Fruit fly (Drosophila melanogaster): Measurements from ENCODE around the gene CG5958.

Gene CG5958

dm6 chr2L:7442929-7443328 lies 9.6 kb upstream of the CG5958 start (continued):
- TF ChIP-seq Bgb (GFP tag; IDR thresholded peaks at IDR 0.05; ENCODE audit: partially characterized antibody): no peak
- TF ChIP-seq Scr (GFP tag; IDR thresholded peaks at IDR 0.05; ENCODE audit: partially characterized antibody): no peak
- no peak for TF ChIP-seq ci (GFP tag; IDR thresholded peaks at IDR 0.05)
- 0 out of 2 replicates have a peak, but pooled peaks have one; percentile 14 for TF ChIP-seq CG32772 (GFP tag; IDR thresholded peaks at IDR 0.05)
- TF ChIP-seq Max (GFP tag; optimal IDR thresholded peaks at IDR 0.05): no peak
- no peak for TF ChIP-seq Hr78 (GFP tag; optimal IDR thresholded peaks at IDR 0.05)
- no peak for TF ChIP-seq Optix (GFP tag; IDR thresholded peaks at IDR 0.05)
- TF ChIP-seq CoRest (tag; optimal IDR thresholded peaks at IDR 0.05): peak; percentile 58
- no peak for TF ChIP-seq toy (GFP tag; IDR thresholded peaks at IDR 0.05)
- TF ChIP-seq Six4 (GFP tag; optimal IDR thresholded peaks at IDR 0.05): no peak
- TF ChIP-seq CG17359 (tag; optimal IDR thresholded peaks at IDR 0.05): no peak
- TF ChIP-seq CG7372 (GFP tag; IDR thresholded peaks at IDR 0.05): peak; percentile 61; the same call in 1 of the 2 replicates
- TF ChIP-seq en (GFP tag; optimal IDR thresholded peaks at IDR 0.05): no peak
- no peak for TF ChIP-seq cas (GFP tag; IDR thresholded peaks at IDR 0.05)
- TF ChIP-seq corto (GFP tag; optimal IDR thresholded peaks at IDR 0.05): no peak
- no peak for TF ChIP-seq ATbp (GFP tag; optimal IDR thresholded peaks at IDR 0.05)
- no peak for TF ChIP-seq Camta (GFP tag; optimal IDR thresholded peaks at IDR 0.05)
- no peak for TF ChIP-seq pita (GFP tag; optimal IDR thresholded peaks at IDR 0.05)
- no peak for TF ChIP-seq CG14710 (tag; optimal IDR thresholded peaks at IDR 0.05)
- no peak for TF ChIP-seq CG8089 (GFP tag; optimal IDR thresholded peaks at IDR 0.05)
- no peak for TF ChIP-seq ham (GFP tag; IDR thresholded peaks at IDR 0.05)
- no peak for TF ChIP-seq ato (GFP tag; IDR thresholded peaks at IDR 0.05; ENCODE audit: partially characterized antibody)
- TF ChIP-seq nom (GFP tag; optimal IDR thresholded peaks at IDR 0.05): no peak
- no peak for TF ChIP-seq CG1603 (tag; optimal IDR thresholded peaks at IDR 0.05)
- no peak for TF ChIP-seq CG11696 (GFP tag; IDR thresholded peaks at IDR 0.05)
- TF ChIP-seq CG10543 (GFP tag; optimal IDR thresholded peaks at IDR 0.05): no peak
- no peak for TF ChIP-seq sima (GFP tag; optimal IDR thresholded peaks at IDR 0.05)
- no peak for TF ChIP-seq pros (GFP tag; optimal IDR thresholded peaks at IDR 0.05)
- TF ChIP-seq insv (GFP tag; optimal IDR thresholded peaks at IDR 0.05): no peak
- TF ChIP-seq ranshi (GFP tag; IDR thresholded peaks at IDR 0.05): peak; percentile 21; the same call in 1 of the 2 replicates
- TF ChIP-seq CG9727 (GFP tag; optimal IDR thresholded peaks at IDR 0.05): peak; percentile 3
- peak; percentile 47 for TF ChIP-seq fd3F (GFP tag; optimal IDR thresholded peaks at IDR 0.05)
- no peak for TF ChIP-seq CG10959 (GFP tag; IDR thresholded peaks at IDR 0.05)
- no peak for TF ChIP-seq Tbp (GFP tag; optimal IDR thresholded peaks at IDR 0.05)
- no peak for TF ChIP-seq dimm (GFP tag; IDR thresholded peaks at IDR 0.05)
- TF ChIP-seq bsh (GFP tag; optimal IDR thresholded peaks at IDR 0.05): no peak
- TF ChIP-seq slp2 (GFP tag; optimal IDR thresholded peaks at IDR 0.05): no peak
- peak; percentile 65 for TF ChIP-seq CG15269 (tag; optimal IDR thresholded peaks at IDR 0.05)
- TF ChIP-seq Stat92E (GFP tag; optimal IDR thresholded peaks at IDR 0.05): no peak
- TF ChIP-seq CG9817 (tag; optimal IDR thresholded peaks at IDR 0.05): peak; percentile 29
- TF ChIP-seq Fer3 (tag; optimal IDR thresholded peaks at IDR 0.05): peak; percentile 37
- no peak for TF ChIP-seq chm (GFP tag; IDR thresholded peaks at IDR 0.05)
- TF ChIP-seq vvl (GFP tag; IDR thresholded peaks at IDR 0.05): peak; percentile 44; the same call in 1 of the 2 replicates
- TF ChIP-seq CG7271 (tag; optimal IDR thresholded peaks at IDR 0.05): no peak
- TF ChIP-seq CG15011 (GFP tag; optimal IDR thresholded peaks at IDR 0.05): no peak
- TF ChIP-seq CG2889 (GFP tag; IDR thresholded peaks at IDR 0.05): no peak
- TF ChIP-seq Opbp (GFP tag; IDR thresholded peaks at IDR 0.05; ENCODE audit: partially characterized antibody): no peak
- no peak for TF ChIP-seq bab2 (GFP tag; optimal IDR thresholded peaks at IDR 0.05)
- no peak for TF ChIP-seq danr (GFP tag; IDR thresholded peaks at IDR 0.05)
- no peak for TF ChIP-seq p53 (GFP tag; optimal IDR thresholded peaks at IDR 0.05)
- no peak for TF ChIP-seq CG2712 (tag; optimal IDR thresholded peaks at IDR 0.05)
